Worm (Caenorhabditis elegans) whole organism, early embryonic: ENCODE measurements around the gene B0353.1.

Experiments
- ama-1 ChIP-seq: fragments of 150-350 bp; optimal IDR thresholded peaks from 2 replicates; lab custom pipeline; 2014
- ceh-36 ChIP-seq: sonication (generic microtip); optimal IDR thresholded peaks from 2 replicates; lab custom pipeline; 2016; ENCODE audit warnings: missing genetic modification characterization, inconsistent platforms, missing compliant biosample characterization
- hmbx-1 ChIP-seq: sonication (generic microtip); optimal IDR thresholded peaks from 2 replicates; lab custom pipeline; 2016; ENCODE audit warnings: mild to moderate bottlenecking, missing genetic modification characterization, missing compliant biosample characterization
- hnd-1 ChIP-seq: sonication (generic microtip); optimal IDR thresholded peaks from 2 replicates; lab custom pipeline; 2016; ENCODE audit warnings: missing genetic modification characterization, missing compliant biosample characterization

DNA sequence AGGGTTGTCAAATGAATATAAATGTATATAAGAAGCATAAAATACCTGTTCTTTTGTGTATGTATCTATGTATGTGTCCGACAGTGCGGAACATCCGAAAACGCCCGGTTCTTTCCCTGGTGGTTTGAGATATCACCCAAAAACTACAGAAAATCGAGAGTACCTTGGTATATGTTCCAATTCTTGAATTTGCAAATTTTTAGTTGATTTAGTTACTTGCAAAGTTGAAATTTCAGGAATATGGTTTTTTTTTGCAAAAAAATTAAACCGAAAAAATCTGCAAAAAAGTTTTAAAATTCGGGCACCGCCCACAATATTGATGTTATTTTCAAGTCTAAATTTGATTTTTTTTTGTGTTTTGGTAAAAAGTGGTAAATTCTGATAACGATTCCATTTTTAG is 61.7 kb downstream of the B0353.1 start, which contains the start of gene T19C3.2:
- no peak for TF ChIP-seq ama-1 (lab: Kevin White, UChicago)
- no peak for TF ChIP-seq hnd-1 (tag; lab: Kevin White, UChicago)
- no peak for TF ChIP-seq ceh-36 (tag; lab: Kevin White, UChicago)
- TF ChIP-seq hmbx-1 (tag; lab: Kevin White, UChicago): no peak
